Worm (Caenorhabditis elegans): Measurements from ENCODE around the gene tbx-36.

Gene tbx-36

DNA sequence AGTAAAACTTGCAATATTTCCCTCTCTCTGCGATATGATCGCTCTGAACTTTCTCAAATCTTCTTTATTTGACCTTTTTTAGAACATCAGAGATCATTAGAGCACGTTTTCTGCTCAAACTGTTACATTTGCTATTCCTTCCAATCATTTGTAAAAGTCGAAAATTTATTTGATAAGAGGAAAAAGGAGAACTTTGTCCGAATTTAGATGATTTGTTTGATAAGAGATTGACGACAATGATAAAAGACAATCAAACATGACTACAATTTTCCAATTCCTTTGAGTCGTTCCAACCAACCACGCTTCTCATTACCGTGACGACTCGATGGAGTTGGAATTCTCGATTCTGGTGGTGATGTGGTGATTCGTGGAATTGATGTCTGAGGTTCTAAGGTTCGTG is 32.5 kb upstream of the tbx-36 start:
- TF ChIP-seq nhr-80 (tag; optimal IDR thresholded peaks at IDR 0.05) (peak; percentile 61), T07F8.4 (tag; optimal IDR thresholded peaks at IDR 0.05) (no peak), snpc-1.3 (tag; optimal IDR thresholded peaks at IDR 0.05; ENCODE audit: insufficient read depth) (no peak)

DNA sequence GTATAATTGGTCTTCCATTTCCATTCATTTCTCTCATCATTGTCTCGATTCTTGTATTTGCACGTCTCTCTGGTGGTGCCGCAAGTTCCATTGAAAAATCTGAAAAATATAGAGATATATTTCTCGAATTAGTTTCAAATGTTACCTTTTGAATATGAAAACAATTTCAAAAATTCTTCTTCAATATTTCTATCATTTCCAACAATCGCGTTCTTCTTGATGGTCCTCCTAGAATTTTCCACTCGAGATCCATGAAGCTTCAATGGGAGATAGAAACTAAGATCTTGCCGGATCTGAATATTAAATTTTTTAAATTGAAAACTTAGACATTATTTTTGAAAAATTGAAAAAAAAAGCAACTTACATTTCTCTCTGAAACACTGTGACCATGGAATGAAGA is 31.3 kb upstream of the tbx-36 start:
- TF ChIP-seq ZK185.1 (tag; optimal IDR thresholded peaks at IDR 0.05; ENCODE audit: poor library complexity, severe bottlenecking): no peak
- no peak for TF ChIP-seq T26A5.8 (tag; optimal IDR thresholded peaks at IDR 0.05)
- TF ChIP-seq F22D6.2 (tag; optimal IDR thresholded peaks at IDR 0.05): no peak
- TF ChIP-seq tbx-9 (tag; optimal IDR thresholded peaks at IDR 0.05; ENCODE audit: borderline replicate concordance): no peak

DNA sequence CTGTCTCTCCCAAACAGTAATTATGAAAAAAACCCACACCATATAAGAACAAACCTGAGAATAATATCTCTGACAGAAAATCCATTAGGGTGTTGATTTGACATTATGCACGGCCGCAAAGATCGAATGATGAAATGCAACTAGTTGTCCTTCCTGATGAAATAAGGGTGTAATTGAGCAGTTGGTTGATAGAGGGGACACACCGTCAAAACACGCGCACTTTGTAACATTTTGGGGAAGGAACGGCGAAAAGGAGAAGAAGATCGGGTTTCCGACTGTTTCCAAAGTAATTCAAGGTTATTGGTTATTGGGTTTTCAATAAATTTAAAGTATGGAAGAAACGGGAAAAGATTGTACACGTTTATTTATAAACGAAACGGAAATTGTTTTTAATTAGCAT is 28.4 kb upstream of the tbx-36 start, which contains the start of gene ZK822.1:
Gene ZK822.1, minus strand, starts transcription at position 121 of the 400 bp plus-strand sequence.
- TF ChIP-seq nhr-90 (tag; optimal IDR thresholded peaks at IDR 0.05) (no peak), cebp-1 (GFP tag; IDR thresholded peaks at IDR 0.05) (no peak), cebp-1 (tag; optimal IDR thresholded peaks at IDR 0.05) (peak; percentile 10)

DNA sequence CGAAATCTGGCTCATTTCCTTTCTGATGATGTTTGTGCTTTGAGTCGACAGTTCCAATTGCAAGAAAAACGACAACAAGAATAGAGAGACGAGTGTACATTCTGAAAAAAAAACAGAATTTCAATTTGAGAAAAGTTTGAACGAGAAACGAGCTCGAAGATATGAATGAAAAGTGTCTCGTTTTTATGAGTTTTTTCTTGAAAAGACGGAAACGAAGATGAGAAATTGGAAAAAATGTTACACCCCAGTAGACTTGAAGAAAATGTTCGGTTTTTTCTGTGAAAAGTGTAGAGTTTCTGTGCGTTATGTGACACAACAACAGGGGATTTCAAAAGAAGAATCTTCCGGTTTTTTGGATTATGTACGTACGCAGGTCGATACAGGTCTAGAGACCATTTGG is 27.3 kb upstream of the tbx-36 start, which contains the start of gene srlf-31:
Gene srlf-31, minus strand, starts transcription at position 101 of the 400 bp plus-strand sequence.
- TF ChIP-seq lir-1 (GFP tag; conservative IDR thresholded peaks at IDR 0.05): no peak
- no peak for TF ChIP-seq gei-17 (GFP tag; optimal IDR thresholded peaks at IDR 0.05)
- TF ChIP-seq ceh-91 (GFP tag; IDR thresholded peaks at IDR 0.05): no peak
- no peak for TF ChIP-seq cebp-1 (GFP tag; IDR thresholded peaks at IDR 0.05)
- TF ChIP-seq cebp-1 (tag; optimal IDR thresholded peaks at IDR 0.05): no peak
- no peak for TF ChIP-seq Y56A3A.18 (GFP tag; IDR thresholded peaks at IDR 0.05)
- TF ChIP-seq hlh-26 (GFP tag; conservative IDR thresholded peaks at IDR 0.05): no peak
- no peak for TF ChIP-seq attf-3 (GFP tag; conservative IDR thresholded peaks at IDR 0.05)
- no peak for TF ChIP-seq attf-5 (GFP tag; optimal IDR thresholded peaks at IDR 0.05)
- no peak for TF ChIP-seq F39B2.1 (GFP tag; IDR thresholded peaks at IDR 0.05)
- TF ChIP-seq F52B5.7 (tag; optimal IDR thresholded peaks at IDR 0.05): no peak
- TF ChIP-seq madf-6 (GFP tag; IDR thresholded peaks at IDR 0.05): no peak
- TF ChIP-seq efl-1 (GFP tag; optimal IDR thresholded peaks at IDR 0.05): no peak
- TF ChIP-seq ztf-3 (GFP tag; optimal IDR thresholded peaks at IDR 0.05): no peak
- TF ChIP-seq Y79H2A.3 (GFP tag; conservative IDR thresholded peaks at IDR 0.05): no peak
- no peak for TF ChIP-seq Y53G8AR.9 (GFP tag; conservative IDR thresholded peaks at IDR 0.05)

DNA sequence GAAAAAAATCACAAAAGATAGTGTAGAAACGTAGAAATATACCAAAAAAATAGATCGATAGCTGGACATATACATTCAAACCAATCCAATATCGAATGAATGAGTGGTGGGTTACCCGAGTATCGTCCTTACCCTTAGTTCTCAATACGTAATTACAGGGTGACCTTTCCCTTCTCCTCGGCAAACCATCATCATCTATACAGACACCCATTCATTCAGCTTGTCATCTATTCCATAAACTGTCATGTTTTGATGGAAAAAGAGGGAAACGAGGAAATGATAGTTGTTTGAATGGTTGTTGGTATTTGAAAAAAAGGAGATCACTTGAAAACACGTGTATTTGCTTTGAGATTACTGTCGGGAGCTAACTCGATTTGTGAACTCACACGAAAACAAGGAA is 26.3 kb upstream of the tbx-36 start:
- TF ChIP-seq B0019.2 (GFP tag; conservative IDR thresholded peaks at IDR 0.05) (no peak), cebp-1 (GFP tag; IDR thresholded peaks at IDR 0.05) (no peak), cebp-1 (tag; optimal IDR thresholded peaks at IDR 0.05) (no peak), attf-3 (GFP tag; conservative IDR thresholded peaks at IDR 0.05) (no peak), pha-4 (tag; optimal IDR thresholded peaks at IDR 0.05) (no peak), egrh-3 (GFP tag; IDR thresholded peaks at IDR 0.05) (no peak), lir-1 (GFP tag; conservative IDR thresholded peaks at IDR 0.05) (no peak), bed-1 (GFP tag; IDR thresholded peaks at IDR 0.05) (no peak), rcor-1 (GFP tag; IDR thresholded peaks at IDR 0.05) (no peak), madf-3 (GFP tag; IDR thresholded peaks at IDR 0.05) (no peak), nhr-120 (GFP tag; IDR thresholded peaks at IDR 0.05) (no peak), madf-8 (GFP tag; conservative IDR thresholded peaks at IDR 0.05) (no peak)

Measured in whole organism, young adult.